Fruit fly (Drosophila melanogaster): ENCODE results near the gene CG34007.

CG34007 gene

dm6 chr2L:20539196-20539879 is 44.5 kb downstream of the CG34007 start (continued):
- TF ChIP-seq Dip2 (GFP tag; IDR thresholded peaks at IDR 0.05) (no peak), jumu (GFP tag; optimal IDR thresholded peaks at IDR 0.05) (no peak), CG7963 (GFP tag; IDR thresholded peaks at IDR 0.05; ENCODE audit: partially characterized antibody) (no peak), Sox100B (GFP tag; optimal IDR thresholded peaks at IDR 0.05) (no peak), MBD-R2 (GFP tag; IDR thresholded peaks at IDR 0.05) (no peak), Dfd (GFP tag; optimal IDR thresholded peaks at IDR 0.05) (no peak), CG3847 (GFP tag; IDR thresholded peaks at IDR 0.05) (0 out of 2 replicates have a peak, but pooled peaks have one; percentile 9), gt (GFP tag; IDR thresholded peaks at IDR 0.05) (no peak), CG11085 (GFP tag; IDR thresholded peaks at IDR 0.05) (no peak), hb (GFP tag; IDR thresholded peaks at IDR 0.05; ENCODE audit: partially characterized antibody) (no peak), Scr (GFP tag; IDR thresholded peaks at IDR 0.05; ENCODE audit: partially characterized antibody) (no peak), CG10462 (GFP tag; optimal IDR thresholded peaks at IDR 0.05) (no peak), Neu2 (GFP tag; optimal IDR thresholded peaks at IDR 0.05; ENCODE audit: borderline replicate concordance) (no peak), Sox102F (GFP tag; optimal IDR thresholded peaks at IDR 0.05) (peak; percentile 52), row (GFP tag; IDR thresholded peaks at IDR 0.05) (peak; percentile 77), wek (GFP tag; optimal IDR thresholded peaks at IDR 0.05) (no peak), CG18262 (tag; optimal IDR thresholded peaks at IDR 0.05) (peak; percentile 27), mirr (GFP tag; optimal IDR thresholded peaks at IDR 0.05) (peak; percentile 62), emc (GFP tag; optimal IDR thresholded peaks at IDR 0.05) (no peak), CG14667 (GFP tag; IDR thresholded peaks at IDR 0.05) (no peak), CG33557 (GFP tag; optimal IDR thresholded peaks at IDR 0.05) (no peak), CG4730 (GFP tag; IDR thresholded peaks at IDR 0.05) (no peak), CG17186 (GFP tag; optimal IDR thresholded peaks at IDR 0.05) (no peak), Tbp (GFP tag; optimal IDR thresholded peaks at IDR 0.05) (no peak), CG12659 (GFP tag; optimal IDR thresholded peaks at IDR 0.05) (peak; percentile 17), CG13296 (GFP tag; optimal IDR thresholded peaks at IDR 0.05) (no peak), CG17361 (GFP tag; IDR thresholded peaks at IDR 0.05) (peak; percentile 43; the same call in 1 of the 3 replicates), CG2116 (GFP tag; optimal IDR thresholded peaks at IDR 0.05) (no peak), Dbx (GFP tag; IDR thresholded peaks at IDR 0.05) (peak; percentile 22; the same call in 1 of the 3 replicates), HHEX (GFP tag; optimal IDR thresholded peaks at IDR 0.05) (no peak), Awh (GFP tag; IDR thresholded peaks at IDR 0.05) (no peak), GATAe (GFP tag; conservative IDR thresholded peaks at IDR 0.05) (no peak), CG14965 (GFP tag; optimal IDR thresholded peaks at IDR 0.05; ENCODE audit: borderline replicate concordance) (no peak), bcd (GFP tag; optimal IDR thresholded peaks at IDR 0.05) (peak; percentile 22), Med (GFP tag) (peak; percentile 80), kni (GFP tag; optimal IDR thresholded peaks at IDR 0.05) (no peak), CG6813 (GFP tag; optimal IDR thresholded peaks at IDR 0.05) (no peak), tgo (GFP tag; IDR thresholded peaks at IDR 0.05) (no peak), sima (GFP tag; optimal IDR thresholded peaks at IDR 0.05) (no peak), CG6272 (GFP tag; IDR thresholded peaks at IDR 0.05) (no peak), Rfx (GFP tag; IDR thresholded peaks at IDR 0.05) (peak; percentile 53; the same call in 1 of the 2 replicates), YL-1 (GFP tag; optimal IDR thresholded peaks at IDR 0.05) (no peak), dpn (GFP tag; optimal IDR thresholded peaks at IDR 0.05) (peak in 1 of 2 experiments; percentile 11), ara (GFP tag; IDR thresholded peaks at IDR 0.05) (0 out of 2 replicates have a peak, but pooled peaks have one; percentile 44), CG18619 (GFP tag; optimal IDR thresholded peaks at IDR 0.05) (no peak), CG7556 (GFP tag; optimal IDR thresholded peaks at IDR 0.05) (peak; percentile 41), CG11398 (GFP tag; optimal IDR thresholded peaks at IDR 0.05) (no peak), cato (GFP tag; optimal IDR thresholded peaks at IDR 0.05; ENCODE audit: borderline replicate concordance) (no peak), Opbp (GFP tag; IDR thresholded peaks at IDR 0.05; ENCODE audit: partially characterized antibody) (no peak), CG18476 (GFP tag; optimal IDR thresholded peaks at IDR 0.05) (no peak)

Measured in whole organism, embryonic.